Fruit fly (Drosophila melanogaster): ENCODE measurements around the gene Ubr3.

Gene Ubr3

DNA sequence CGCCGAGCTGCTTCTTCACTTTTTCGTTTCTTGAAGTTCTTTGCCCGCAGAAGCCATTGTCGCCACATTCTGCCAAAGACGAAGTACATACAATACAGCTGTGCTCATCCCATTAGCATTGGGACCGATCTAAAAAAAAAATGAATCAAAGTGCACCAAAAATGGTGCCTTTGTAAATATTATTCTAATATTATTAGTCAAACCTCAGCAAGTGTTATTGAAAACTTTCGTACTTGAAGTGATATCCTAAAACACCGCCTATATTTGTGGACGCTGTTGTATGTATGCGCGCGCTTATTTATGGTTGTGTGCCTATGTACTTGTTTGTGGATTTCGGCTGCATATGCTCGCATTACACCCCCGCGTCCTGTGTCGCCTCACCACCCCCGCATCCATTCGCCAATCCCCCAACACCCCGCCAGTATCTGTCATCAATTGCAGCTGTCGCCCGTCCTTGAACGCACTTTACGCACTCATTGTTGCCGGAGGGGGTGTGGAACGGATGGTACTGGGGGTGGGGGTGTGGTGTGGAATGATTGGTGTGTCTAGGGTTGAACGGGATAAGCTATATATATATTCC is 36.8 kb downstream of the Ubr3 start (continued):
- TF ChIP-seq CG9817 (tag; optimal IDR thresholded peaks at IDR 0.05): peak; percentile 74
- no peak for TF ChIP-seq CG15479 (GFP tag; optimal IDR thresholded peaks at IDR 0.05)
- TF ChIP-seq CG3281 (GFP tag; optimal IDR thresholded peaks at IDR 0.05): peak; percentile 77
- peak; percentile 33 for TF ChIP-seq pb (GFP tag; optimal IDR thresholded peaks at IDR 0.05)
- peak; percentile 84 for TF ChIP-seq croc (GFP tag; conservative IDR thresholded peaks at IDR 0.05)
- TF ChIP-seq CG13775 (GFP tag; optimal IDR thresholded peaks at IDR 0.05): peak; percentile 77
- TF ChIP-seq CG10366 (GFP tag; IDR thresholded peaks at IDR 0.05): peak; percentile 86
- no peak for TF ChIP-seq ato (GFP tag; IDR thresholded peaks at IDR 0.05; ENCODE audit: partially characterized antibody)
- peak; percentile 60 for TF ChIP-seq Hand (GFP tag; optimal IDR thresholded peaks at IDR 0.05)
- TF ChIP-seq chm (GFP tag; IDR thresholded peaks at IDR 0.05): peak; percentile 90
- peak; percentile 24 for TF ChIP-seq psq (GFP tag; optimal IDR thresholded peaks at IDR 0.05)
- TF ChIP-seq CG11504 (tag; optimal IDR thresholded peaks at IDR 0.05): peak; percentile 92
- peak; percentile 21 for TF ChIP-seq CG15073 (GFP tag; optimal IDR thresholded peaks at IDR 0.05)
- TF ChIP-seq stwl (tag; optimal IDR thresholded peaks at IDR 0.05): peak; percentile 21
- peak; percentile 80 for TF ChIP-seq salm (tag; optimal IDR thresholded peaks at IDR 0.05)
- TF ChIP-seq Neu2 (GFP tag; optimal IDR thresholded peaks at IDR 0.05; ENCODE audit: borderline replicate concordance): no peak
- TF ChIP-seq toy (GFP tag; IDR thresholded peaks at IDR 0.05): 0 out of 2 replicates have a peak, but pooled peaks have one; percentile 52
- TF ChIP-seq CG6683 (GFP tag; optimal IDR thresholded peaks at IDR 0.05): peak; percentile 73
- peak; percentile 14 for TF ChIP-seq CG3163 (GFP tag; optimal IDR thresholded peaks at IDR 0.05)
- peak; percentile 68 for TF ChIP-seq CG10462 (GFP tag; optimal IDR thresholded peaks at IDR 0.05)
- no peak for TF ChIP-seq CkIIα-i1 (GFP tag; IDR thresholded peaks at IDR 0.05)
- TF ChIP-seq Dfd (GFP tag; optimal IDR thresholded peaks at IDR 0.05): no peak
- TF ChIP-seq bab2 (GFP tag; optimal IDR thresholded peaks at IDR 0.05): peak; percentile 76
- peak; percentile 69; the same call in 2 of the 3 replicates for TF ChIP-seq C15 (GFP tag; IDR thresholded peaks at IDR 0.05)
- TF ChIP-seq tap (tag; optimal IDR thresholded peaks at IDR 0.05): peak; percentile 78
- peak; percentile 62; the same call in 1 of the 2 replicates for TF ChIP-seq Lim3 (GFP tag; IDR thresholded peaks at IDR 0.05)
- TF ChIP-seq CG34422 (GFP tag; IDR thresholded peaks at IDR 0.05): peak; percentile 91
- TF ChIP-seq Taf1 (GFP tag; IDR thresholded peaks at IDR 0.05): peak; percentile 27; the same call in 1 of the 2 replicates
- TF ChIP-seq tgo (GFP tag; IDR thresholded peaks at IDR 0.05): peak; percentile 87
- peak; percentile 73 for TF ChIP-seq Spps (tag; optimal IDR thresholded peaks at IDR 0.05)
- peak; percentile 57 for TF ChIP-seq NK7.1 (GFP tag; optimal IDR thresholded peaks at IDR 0.05)
- peak; percentile 56 for TF ChIP-seq CG1647 (GFP tag; optimal IDR thresholded peaks at IDR 0.05)
- no peak for TF ChIP-seq lov (optimal IDR thresholded peaks at IDR 0.05)
- peak; percentile 92 for TF ChIP-seq lov (GFP tag; IDR thresholded peaks at IDR 0.05)
- TF ChIP-seq abd-A (tag; optimal IDR thresholded peaks at IDR 0.05): peak; percentile 58
- TF ChIP-seq CG14710 (tag; optimal IDR thresholded peaks at IDR 0.05): peak; percentile 85
- TF ChIP-seq zfh1 (GFP tag; IDR thresholded peaks at IDR 0.05): peak; percentile 94
- TF ChIP-seq CG11696 (GFP tag; IDR thresholded peaks at IDR 0.05): peak; percentile 98
- peak; percentile 33 for TF ChIP-seq CG10543 (GFP tag; optimal IDR thresholded peaks at IDR 0.05)
- peak; percentile 40 to 91 for TF ChIP-seq Hr51 (GFP tag; optimal IDR thresholded peaks at IDR 0.05)
- no peak for TF ChIP-seq p53 (GFP tag; optimal IDR thresholded peaks at IDR 0.05)
- TF ChIP-seq CG9215 (GFP tag; IDR thresholded peaks at IDR 0.05): peak; percentile 52
- TF ChIP-seq CG1603 (tag; optimal IDR thresholded peaks at IDR 0.05): peak; percentile 95
- TF ChIP-seq CG12236 (GFP tag; optimal IDR thresholded peaks at IDR 0.05): peak; percentile 61
- TF ChIP-seq pho (GFP tag; optimal IDR thresholded peaks at IDR 0.05): no peak
- TF ChIP-seq CG2875 (GFP tag; optimal IDR thresholded peaks at IDR 0.05): peak; percentile 87
- no peak for TF ChIP-seq luna (GFP tag; optimal IDR thresholded peaks at IDR 0.05)
- TF ChIP-seq sisA (GFP tag; IDR thresholded peaks at IDR 0.05): peak; percentile 89
- peak; percentile 83 for TF ChIP-seq CG4730 (GFP tag; IDR thresholded peaks at IDR 0.05)
- TF ChIP-seq klu (GFP tag; IDR thresholded peaks at IDR 0.05): peak; percentile 55
- peak; percentile 51 for TF ChIP-seq corto (GFP tag; optimal IDR thresholded peaks at IDR 0.05)

Data from whole organism, embryonic.